Fruit fly (Drosophila melanogaster): Measurements from ENCODE around the gene CG5112.

CG5112 gene

DNA sequence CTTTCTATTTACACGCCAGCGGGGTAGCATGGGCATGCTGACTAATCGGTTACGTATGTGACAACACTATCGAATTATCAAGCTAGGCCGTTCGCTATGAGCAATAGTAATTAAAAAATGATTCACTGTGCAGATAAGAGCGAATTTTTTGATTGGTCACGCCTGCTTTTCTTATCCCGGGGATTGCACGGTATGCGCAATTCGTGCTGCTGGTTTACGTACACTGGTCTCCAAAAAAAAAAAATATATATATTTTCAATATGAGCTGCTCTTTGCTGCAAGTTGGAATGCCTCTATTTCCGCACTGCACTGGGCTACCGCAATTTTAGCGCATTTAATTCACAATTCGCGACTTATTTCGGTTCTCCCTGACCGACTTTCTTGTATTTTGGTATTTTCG lies 885 bp upstream of the CG5112 start (continued):
- TF ChIP-seq ro (GFP tag; IDR thresholded peaks at IDR 0.05) (no peak), sc (optimal IDR thresholded peaks at IDR 0.05) (no peak), sc (GFP tag; optimal IDR thresholded peaks at IDR 0.05) (no peak), pho (GFP tag; optimal IDR thresholded peaks at IDR 0.05) (no peak), CG10565 (GFP tag; optimal IDR thresholded peaks at IDR 0.05) (no peak), Aef1 (GFP tag; IDR thresholded peaks at IDR 0.05) (0 out of 3 replicates have a peak, but pooled peaks have one; percentile 10), bcd (GFP tag; optimal IDR thresholded peaks at IDR 0.05) (no peak), tup (GFP tag; optimal IDR thresholded peaks at IDR 0.05) (no peak), gsb (GFP tag; IDR thresholded peaks at IDR 0.05) (no peak), exex (tag; optimal IDR thresholded peaks at IDR 0.05) (peak; percentile 81), CG6254 (GFP tag; optimal IDR thresholded peaks at IDR 0.05) (no peak), CG6689 (GFP tag; IDR thresholded peaks at IDR 0.05) (peak; percentile 52), CG2678 (tag; optimal IDR thresholded peaks at IDR 0.05) (no peak), HLH4C (GFP tag; IDR thresholded peaks at IDR 0.05; ENCODE audit: partially characterized antibody) (no peak), Dbx (GFP tag; IDR thresholded peaks at IDR 0.05) (no peak), eve (GFP tag; optimal IDR thresholded peaks at IDR 0.05) (no peak), CG1529 (GFP tag; optimal IDR thresholded peaks at IDR 0.05) (no peak), sd (tag; optimal IDR thresholded peaks at IDR 0.05) (peak; percentile 65), CG13624 (GFP tag; optimal IDR thresholded peaks at IDR 0.05) (no peak), peb (GFP tag; IDR thresholded peaks at IDR 0.05) (no peak), Meics (GFP tag; optimal IDR thresholded peaks at IDR 0.05) (peak; percentile 24), Ada2b (GFP tag; IDR thresholded peaks at IDR 0.05) (peak; percentile 41), Hmr (GFP tag; optimal IDR thresholded peaks at IDR 0.05) (no peak), CG12071 (GFP tag; optimal IDR thresholded peaks at IDR 0.05) (no peak), CG8478 (optimal IDR thresholded peaks at IDR 0.05) (no peak), btn (GFP tag; optimal IDR thresholded peaks at IDR 0.05) (no peak), prd (optimal IDR thresholded peaks at IDR 0.05) (no peak), prd (GFP tag; IDR thresholded peaks at IDR 0.05) (peak; percentile 4; the same call in 2 of the 3 replicates), Oli (tag; optimal IDR thresholded peaks at IDR 0.05) (peak; percentile 39), CG7556 (GFP tag; optimal IDR thresholded peaks at IDR 0.05) (no peak), CG18599 (GFP tag; optimal IDR thresholded peaks at IDR 0.05) (peak; percentile 44), CrebB (tag; optimal IDR thresholded peaks at IDR 0.05) (no peak), Mrtf (GFP tag; IDR thresholded peaks at IDR 0.05) (no peak), Dad (GFP tag; optimal IDR thresholded peaks at IDR 0.05) (no peak), eyg (GFP tag; optimal IDR thresholded peaks at IDR 0.05) (no peak), Camta (GFP tag; optimal IDR thresholded peaks at IDR 0.05) (peak; percentile 24), wek (GFP tag; optimal IDR thresholded peaks at IDR 0.05) (no peak), sisA (GFP tag; IDR thresholded peaks at IDR 0.05) (peak; percentile 41), Elba2 (GFP tag; optimal IDR thresholded peaks at IDR 0.05) (no peak), croc (GFP tag; conservative IDR thresholded peaks at IDR 0.05) (no peak), Adf1 (GFP tag; IDR thresholded peaks at IDR 0.05) (no peak), CG14965 (GFP tag; optimal IDR thresholded peaks at IDR 0.05; ENCODE audit: borderline replicate concordance) (no peak), Hr78 (GFP tag; optimal IDR thresholded peaks at IDR 0.05) (no peak), crol (GFP tag; IDR thresholded peaks at IDR 0.05) (no peak), HmgD (GFP tag; optimal IDR thresholded peaks at IDR 0.05) (no peak), sens (GFP tag) (peak; percentile 92), sob (GFP tag; IDR thresholded peaks at IDR 0.05) (no peak), vfl (GFP tag; optimal IDR thresholded peaks at IDR 0.05) (no peak), ind (GFP tag; optimal IDR thresholded peaks at IDR 0.05) (no peak), Pdp1 (GFP tag; optimal IDR thresholded peaks at IDR 0.05) (peak in 1 of 2 experiments; percentile 22), CG34224 (GFP tag; IDR thresholded peaks at IDR 0.05; ENCODE audit: partially characterized antibody) (no peak), dati (GFP tag; IDR thresholded peaks at IDR 0.05) (no peak), esg (GFP tag; conservative IDR thresholded peaks at IDR 0.05) (peak; percentile 35)
